Worm (Caenorhabditis elegans) whole organism, young adult: ENCODE results near the gene dyf-2.
A peak's percentile ranks its signal among the peaks of the same experiment; 100 is the strongest.

Source experiments
- B0336.3 ChIP-seq: fragments of 200-800 bp; sonication (Bioruptor generic); IDR thresholded peaks from 2 replicates; pipeline ENCODE4 v1.3.6; 2022; ENCODE audit warnings: missing genetic modification characterization, missing compliant biosample characterization
- F23B12.7 ChIP-seq: sonication (generic microtip); optimal IDR thresholded peaks from 2 replicates; lab custom pipeline; 2017; ENCODE audit warnings: missing genetic modification characterization, mild to moderate bottlenecking, missing compliant biosample characterization, antibody characterized with exemption, moderate library complexity; ENCODE audit not compliant: insufficient read depth
- K11D2.4 ChIP-seq: fragments of 200-800 bp; sonication (Bioruptor generic); IDR thresholded peaks from 2 replicates; pipeline ENCODE4 v1.3.6; 2022; ENCODE audit warnings: missing genetic modification reagents, missing genetic modification characterization, missing compliant biosample characterization
- Y56A3A.18 ChIP-seq: fragments of 200-800 bp; sonication (Bioruptor generic); IDR thresholded peaks from 2 replicates; pipeline ENCODE4 v1.3.6; 2022; ENCODE audit warnings: missing genetic modification reagents, missing genetic modification characterization, missing compliant biosample characterization
- ZK185.1 ChIP-seq: sonication (generic microtip); optimal IDR thresholded peaks from 2 replicates; lab custom pipeline; 2016; ENCODE audit warnings: mild to moderate bottlenecking, missing genetic modification characterization, missing compliant biosample characterization; ENCODE audit not compliant: poor library complexity, severe bottlenecking
- atf-7 ChIP-seq: sonication (generic microtip); optimal IDR thresholded peaks from 2 replicates; lab custom pipeline; 2017; ENCODE audit warnings: mild to moderate bottlenecking, missing genetic modification characterization, missing compliant biosample characterization
- attf-5 ChIP-seq: fragments of 200-800 bp; sonication (Bioruptor generic); optimal IDR thresholded peaks from 2 replicates; lab custom pipeline; 2018; ENCODE audit warnings: mild to moderate bottlenecking, missing genetic modification characterization, missing compliant biosample characterization
- bed-2 ChIP-seq: fragments of 200-800 bp; sonication (Bioruptor generic); IDR thresholded peaks from 2 replicates; pipeline ENCODE4 v1.3.6; 2022; ENCODE audit warnings: missing genetic modification reagents, missing genetic modification characterization, missing compliant biosample characterization
- ceh-100 ChIP-seq: fragments of 200-800 bp; sonication (Bioruptor generic); IDR thresholded peaks from 2 replicates; pipeline ENCODE4 v1.3.6; 2022; ENCODE audit warnings: missing genetic modification reagents, missing genetic modification characterization, missing compliant biosample characterization
- ceh-91 ChIP-seq: fragments of 200-800 bp; sonication (Bioruptor generic); IDR thresholded peaks from 2 replicates; pipeline ENCODE4 v1.3.6; 2022; ENCODE audit warnings: missing genetic modification reagents, missing genetic modification characterization, missing compliant biosample characterization
- chd-7 ChIP-seq: sonication (generic microtip); optimal IDR thresholded peaks from 2 replicates; lab custom pipeline; 2016; ENCODE audit warnings: mild to moderate bottlenecking, missing genetic modification characterization, moderate library complexity, missing compliant biosample characterization
- die-1 ChIP-seq: sonication (generic microtip); optimal IDR thresholded peaks from 2 replicates; lab custom pipeline; 2016; ENCODE audit warnings: missing genotype, mild to moderate bottlenecking, missing genetic modification characterization, missing compliant biosample characterization
- dox-1 ChIP-seq: fragments of 200-800 bp; sonication (Bioruptor generic); IDR thresholded peaks from 2 replicates; pipeline ENCODE4 v1.3.6; 2022; ENCODE audit warnings: missing genetic modification reagents, missing genetic modification characterization, missing compliant biosample characterization
- ekl-4 ChIP-seq: fragments of 200-800 bp; sonication (Bioruptor generic); IDR thresholded peaks from 2 replicates; pipeline ENCODE4 v1.3.6; 2022; ENCODE audit warnings: missing genetic modification reagents, missing genetic modification characterization, missing compliant biosample characterization
- ets-4 ChIP-seq: fragments of 200-800 bp; sonication (Bioruptor generic); optimal IDR thresholded peaks from 2 replicates; lab custom pipeline; 2018; ENCODE audit warnings: mild to moderate bottlenecking, missing genetic modification characterization, missing compliant biosample characterization
- him-1 ChIP-seq: sonication (generic microtip); optimal IDR thresholded peaks from 2 replicates; lab custom pipeline; 2016; ENCODE audit warnings: missing genotype, missing genetic modification reagents, missing genetic modification characterization, missing compliant biosample characterization
- hmg-1.2 ChIP-seq: fragments of 200-800 bp; sonication (Bioruptor generic); IDR thresholded peaks from 2 replicates; pipeline ENCODE4 v1.3.6; 2022; ENCODE audit warnings: missing genetic modification reagents, missing genetic modification characterization, missing compliant biosample characterization
- hmg-20 ChIP-seq: fragments of 200-800 bp; sonication (Bioruptor generic); IDR thresholded peaks from 2 replicates; pipeline ENCODE4 v1.3.6; 2022; ENCODE audit warnings: missing genetic modification reagents, missing genetic modification characterization, missing compliant biosample characterization
- hrde-1 ChIP-seq: sonication (generic microtip); optimal IDR thresholded peaks from 2 replicates; lab custom pipeline; 2016; ENCODE audit warnings: missing genetic modification characterization, mild to moderate bottlenecking, missing compliant biosample characterization, moderate library complexity, missing genotype, missing genetic modification reagents, borderline replicate concordance
- hsf-1 ChIP-seq: fragments of 200-800 bp; sonication (Bioruptor generic); IDR thresholded peaks from 2 replicates; pipeline ENCODE4 v1.3.6; 2022; ENCODE audit warnings: missing genetic modification reagents, missing genetic modification characterization, missing compliant biosample characterization
- lin-35 ChIP-seq, 3 experiments: fragments of 150-350 bp in 2 of 3; sonication (generic microtip) in 1 of 3; optimal IDR thresholded peaks; 2 replicates each; lab custom pipeline; 2014 to 2018; ENCODE audit warnings: missing biosample characterization in 3 of 3, missing genetic modification characterization in 3 of 3, missing genetic modification reagents in 3 of 3
- lin-40 ChIP-seq: sonication (generic microtip); optimal IDR thresholded peaks from 2 replicates; lab custom pipeline; 2016; ENCODE audit warnings: missing genetic modification characterization, mild to moderate bottlenecking, missing compliant biosample characterization, missing genotype, missing genetic modification reagents
- lin-54 ChIP-seq: fragments of 200-800 bp; sonication (Bioruptor generic); optimal IDR thresholded peaks from 2 replicates; lab custom pipeline; 2018; ENCODE audit warnings: mild to moderate bottlenecking, missing genetic modification characterization, missing compliant biosample characterization
- lir-1 ChIP-seq: fragments of 200-800 bp; sonication (Bioruptor generic); conservative IDR thresholded peaks from 2 replicates; pipeline ENCODE4 v1.3.6; 2022; ENCODE audit warnings: missing genetic modification reagents, missing genetic modification characterization, missing compliant biosample characterization
- madf-10 ChIP-seq: sonication (generic microtip); optimal IDR thresholded peaks from 2 replicates; lab custom pipeline; 2016; ENCODE audit warnings: mild to moderate bottlenecking, missing genetic modification characterization, missing compliant biosample characterization
- mcd-1 ChIP-seq: fragments of 200-800 bp; sonication (Bioruptor generic); IDR thresholded peaks from 2 replicates; pipeline ENCODE4 v1.3.6; 2022; ENCODE audit warnings: missing genetic modification reagents, missing genetic modification characterization, missing compliant biosample characterization
- nfya-1 ChIP-seq: sonication (generic microtip); optimal IDR thresholded peaks from 2 replicates; lab custom pipeline; 2017; ENCODE audit warnings: antibody characterized with exemption, missing compliant biosample characterization, missing genetic modification characterization, borderline replicate concordance; ENCODE audit not compliant: insufficient read depth
- nhr-27 ChIP-seq: fragments of 200-800 bp; sonication (Bioruptor generic); optimal IDR thresholded peaks from 2 replicates; lab custom pipeline; 2018; ENCODE audit warnings: mild to moderate bottlenecking, missing genetic modification characterization, moderate library complexity, missing compliant biosample characterization
- nhr-80 ChIP-seq: sonication (generic microtip); optimal IDR thresholded peaks from 2 replicates; lab custom pipeline; 2016; ENCODE audit warnings: missing genetic modification characterization, missing compliant biosample characterization
- nhr-90 ChIP-seq: sonication (generic microtip); optimal IDR thresholded peaks from 2 replicates; lab custom pipeline; 2016; ENCODE audit warnings: missing genotype, mild to moderate bottlenecking, missing genetic modification characterization, missing compliant biosample characterization
- pbrm-1 ChIP-seq: fragments of 200-800 bp; sonication (Bioruptor generic); IDR thresholded peaks from 2 replicates; pipeline ENCODE4 v1.3.6; 2022; ENCODE audit warnings: missing genetic modification reagents, missing genetic modification characterization, missing compliant biosample characterization
- pha-4 ChIP-seq: fragments of 150-350 bp; sonication (generic microtip); optimal IDR thresholded peaks from 2 replicates; lab custom pipeline; 2014; ENCODE audit warnings: missing biosample characterization, missing genetic modification reagents, missing genetic modification characterization
- repo-1 ChIP-seq: sonication (generic microtip); optimal IDR thresholded peaks from 2 replicates; lab custom pipeline; 2017; ENCODE audit warnings: mild to moderate bottlenecking, missing genetic modification characterization, missing compliant biosample characterization
- sdz-38 ChIP-seq: sonication (generic microtip); optimal IDR thresholded peaks from 2 replicates; lab custom pipeline; 2016; ENCODE audit warnings: missing genotype, missing genetic modification characterization, missing compliant biosample characterization
- snpc-4 ChIP-seq, 5 experiments: fragments of 150-350 bp in 1 of 5; sonication (generic microtip) in 4 of 5; optimal IDR thresholded peaks; 2 replicates each; lab custom pipeline; 2014 to 2018; ENCODE audit warnings: missing genetic modification characterization in 5 of 5, missing biosample characterization in 3 of 5, antibody characterized with exemption in 2 of 5, mild to moderate bottlenecking in 2 of 5, missing compliant biosample characterization in 2 of 5, missing genotype in 2 of 5, moderate library complexity in 2 of 5, missing genetic modification reagents in 1 of 5
- sptf-2 ChIP-seq: fragments of 200-800 bp; sonication (Bioruptor generic); optimal IDR thresholded peaks from 2 replicates; lab custom pipeline; 2018; ENCODE audit warnings: mild to moderate bottlenecking, missing genetic modification characterization, missing compliant biosample characterization
- unc-62 ChIP-seq: fragments of 150-350 bp; optimal IDR thresholded peaks from 2 replicates; lab custom pipeline; 2014; ENCODE audit warnings: missing biosample characterization, missing genetic modification reagents, missing genetic modification characterization
- zim-3 ChIP-seq: sonication (generic microtip); optimal IDR thresholded peaks from 2 replicates; lab custom pipeline; 2017; ENCODE audit warnings: mild to moderate bottlenecking, missing genetic modification characterization, moderate library complexity, missing compliant biosample characterization
- ztf-26 ChIP-seq: sonication (generic microtip); optimal IDR thresholded peaks from 2 replicates; lab custom pipeline; 2017; ENCODE audit warnings: missing genetic modification characterization, missing compliant biosample characterization
- ztf-28 ChIP-seq: fragments of 200-800 bp; sonication (Bioruptor generic); IDR thresholded peaks from 2 replicates; pipeline ENCODE4 v1.3.6; 2022; ENCODE audit warnings: missing genetic modification reagents, missing genetic modification characterization, missing compliant biosample characterization
- ztf-3 ChIP-seq: fragments of 200-800 bp; sonication (Bioruptor generic); optimal IDR thresholded peaks from 2 replicates; lab custom pipeline; 2018; ENCODE audit warnings: mild to moderate bottlenecking, missing genetic modification characterization, missing compliant biosample characterization
- ztf-6 ChIP-seq: fragments of 200-800 bp; sonication (Bioruptor generic); IDR thresholded peaks from 2 replicates; pipeline ENCODE4 v1.3.6; 2022; ENCODE audit warnings: missing genetic modification reagents, missing genetic modification characterization, missing compliant biosample characterization

dyf-2 gene

ce11 chrIII:13694048-13694447 is 7.8 kb upstream of the dyf-2 start (continued):
- TF ChIP-seq nhr-90 (tag; lab: Kevin White, UChicago): no peak
- TF ChIP-seq hrde-1 (tag; lab: Kevin White, UChicago): peak; percentile 31
- TF ChIP-seq ceh-100 (GFP tag; lab: Robert Waterston, UW): peak; percentile 90
- 0 out of 2 replicates have a peak, but pooled peaks have one; percentile 39 for TF ChIP-seq pbrm-1
- no peak for TF ChIP-seq sptf-2 (GFP tag; lab: Kevin White, UChicago)
- TF ChIP-seq ztf-28 (GFP tag; lab: Robert Waterston, UW): no peak
- no peak for TF ChIP-seq die-1 (tag; lab: Kevin White, UChicago)
- TF ChIP-seq attf-5 (GFP tag; lab: Kevin White, UChicago): peak; percentile 83
- 0 out of 2 replicates have a peak, but pooled peaks have one; percentile 44 for TF ChIP-seq K11D2.4 (GFP tag; lab: Robert Waterston, UW)
- TF ChIP-seq mcd-1 (GFP tag; lab: Robert Waterston, UW): peak; percentile 44
- peak; percentile 45 for TF ChIP-seq repo-1
- no peak for TF ChIP-seq hmg-20 (GFP tag; lab: Robert Waterston, UW)
- peak; percentile 87 for TF ChIP-seq him-1
- TF ChIP-seq lir-1 (GFP tag; lab: Robert Waterston, UW): no peak
- peak; percentile 43; the same call in 1 of the 2 replicates for TF ChIP-seq B0336.3 (GFP tag; lab: Robert Waterston, UW)
- no peak for TF ChIP-seq unc-62
- no peak for TF ChIP-seq snpc-4 (GFP tag; optimal IDR thresholded peaks at IDR 0.05; lab: Kevin White, UChicago)
- peak in 1 of 4 experiments; percentile 30 for TF ChIP-seq snpc-4 (tag; optimal IDR thresholded peaks at IDR 0.05; lab: Kevin White, UChicago)
- peak; percentile 69 for TF ChIP-seq zim-3 (tag; lab: Kevin White, UChicago)
- peak in 1 of 3 experiments; percentile 18 for TF ChIP-seq lin-35 (GFP tag; optimal IDR thresholded peaks at IDR 0.05; lab: Kevin White, UChicago)
- peak; percentile 55 for TF ChIP-seq F23B12.7 (tag; lab: Kevin White, UChicago)
- peak; percentile 47 for TF ChIP-seq atf-7 (tag; lab: Kevin White, UChicago)
- peak; percentile 4 for TF ChIP-seq pha-4 (tag; lab: Kevin White, UChicago)
- TF ChIP-seq nhr-27 (tag; lab: Kevin White, UChicago): no peak
- TF ChIP-seq sdz-38 (tag; lab: Kevin White, UChicago): no peak
- peak; percentile 57 for TF ChIP-seq madf-10 (tag; lab: Kevin White, UChicago)
- TF ChIP-seq hsf-1 (GFP tag; lab: Robert Waterston, UW): peak; percentile 82
- TF ChIP-seq ZK185.1: peak; percentile 55
- peak; percentile 63; the same call in 1 of the 2 replicates for TF ChIP-seq hmg-1.2 (GFP tag; lab: Robert Waterston, UW)
- peak; percentile 54 for TF ChIP-seq dox-1 (GFP tag; lab: Robert Waterston, UW)
- peak; percentile 25 for TF ChIP-seq lin-54
- no peak for TF ChIP-seq ets-4 (GFP tag; lab: Kevin White, UChicago)
- TF ChIP-seq nfya-1 (tag; lab: Kevin White, UChicago): no peak
- TF ChIP-seq chd-7: peak; percentile 43
- peak; percentile 71 for TF ChIP-seq nhr-80 (tag; lab: Kevin White, UChicago)
- peak; percentile 77 for TF ChIP-seq lin-40 (tag; lab: Kevin White, UChicago)
- 0 out of 2 replicates have a peak, but pooled peaks have one; percentile 42 for TF ChIP-seq ztf-6 (GFP tag; lab: Robert Waterston, UW)
- peak; percentile 20 for TF ChIP-seq ztf-3 (GFP tag; lab: Kevin White, UChicago)
- TF ChIP-seq, all 124 proteins: peak for 33

- TF ChIP-seq bed-2: no peak
- TF ChIP-seq ekl-4 (GFP tag; lab: Robert Waterston, UW): no peak
- no peak for TF ChIP-seq hmg-1.2 (GFP tag; lab: Robert Waterston, UW)
- no peak for TF ChIP-seq mcd-1 (GFP tag; lab: Robert Waterston, UW)
- TF ChIP-seq die-1 (tag; lab: Kevin White, UChicago): no peak
- no peak for TF ChIP-seq ceh-91 (GFP tag; lab: Robert Waterston, UW)
- no peak for TF ChIP-seq ztf-26
- no peak for TF ChIP-seq ztf-28 (GFP tag; lab: Robert Waterston, UW)
- no peak for TF ChIP-seq Y56A3A.18 (GFP tag; lab: Robert Waterston, UW)
- no peak for TF ChIP-seq madf-10 (tag; lab: Kevin White, UChicago)
Measured at ce11 chrIII:13693187-13693586, 6.9 kb upstream of the dyf-2 start.
